Worm (Caenorhabditis elegans) whole organism, L1 larva: ENCODE measurements around the gene T14A8.2.

Experiments
- C04F5.9 ChIP-seq: sonication (generic microtip); optimal IDR thresholded peaks from 2 replicates; lab custom pipeline; 2016; ENCODE audit warnings: missing genetic modification characterization, missing compliant biosample characterization
- C34B4.2 ChIP-seq: sonication (generic microtip); optimal IDR thresholded peaks from 2 replicates; lab custom pipeline; 2017; ENCODE audit warnings: mild to moderate bottlenecking, missing genetic modification characterization, missing compliant biosample characterization
- Y116A8C.19 ChIP-seq: sonication (generic microtip); optimal IDR thresholded peaks from 2 replicates; lab custom pipeline; 2016; ENCODE audit warnings: missing compliant biosample characterization, missing genetic modification characterization, borderline replicate concordance
- ama-1 ChIP-seq: fragments of 150-350 bp; optimal IDR thresholded peaks from 2 replicates; lab custom pipeline; 2014
- blmp-1 ChIP-seq: fragments of 150-350 bp; optimal IDR thresholded peaks from 2 replicates; lab custom pipeline; 2014; ENCODE audit warnings: missing biosample characterization, missing genetic modification characterization
- ceh-88 ChIP-seq: fragments of 200-800 bp; sonication (Bioruptor generic); IDR thresholded peaks from 2 replicates; pipeline ENCODE4 v1.3.6; 2022; ENCODE audit warnings: missing genetic modification characterization, missing compliant biosample characterization
- ces-1 ChIP-seq: fragments of 150-350 bp; optimal IDR thresholded peaks from 2 replicates; lab custom pipeline; 2014; ENCODE audit warnings: missing biosample characterization, missing genetic modification reagents, missing genetic modification characterization
- dsc-1 ChIP-seq: sonication (generic microtip); optimal IDR thresholded peaks from 2 replicates; lab custom pipeline; 2016; ENCODE audit warnings: mild to moderate bottlenecking, missing genetic modification characterization, missing compliant biosample characterization
- efl-1 ChIP-seq, 4 experiments: fragments of 150-350 bp; optimal IDR thresholded peaks in 3 of 4; peaks in 1 of 4; 1 replicate in 1 of 4; 2 replicates in 3 of 4; lab custom pipeline; 2014; ENCODE audit warnings: missing biosample characterization in 2 of 4, missing genetic modification characterization in 2 of 4, missing genetic modification reagents in 2 of 4
- efl-3 ChIP-seq: fragments of 200-800 bp; sonication (Bioruptor generic); optimal IDR thresholded peaks from 2 replicates; lab custom pipeline; 2018; ENCODE audit warnings: mild to moderate bottlenecking, missing genetic modification characterization, missing compliant biosample characterization
- egl-13 ChIP-seq: sonication (generic microtip); optimal IDR thresholded peaks from 2 replicates; lab custom pipeline; 2016; ENCODE audit warnings: missing genotype, missing genetic modification reagents, missing genetic modification characterization, missing compliant biosample characterization
- egl-27 ChIP-seq, 2 experiments: fragments of 150-350 bp in 1 of 2; sonication (generic microtip); optimal IDR thresholded peaks; 3 replicates each; lab custom pipeline; 2017 to 2018; ENCODE audit warnings: missing biosample characterization in 2 of 2, missing genetic modification characterization in 2 of 2, missing genetic modification reagents in 2 of 2
- elt-3 ChIP-seq, 6 experiments: fragments of 150-350 bp in 1 of 6; sonication (generic microtip); optimal IDR thresholded peaks; 2 replicates each; lab custom pipeline; 2017 to 2018; ENCODE audit warnings: missing biosample characterization in 6 of 6, missing genetic modification characterization in 6 of 6, inconsistent platforms in 1 of 6
- ets-5 ChIP-seq: fragments of 200-800 bp; sonication (Bioruptor generic); IDR thresholded peaks from 2 replicates; pipeline ENCODE4 v1.3.6; 2022; ENCODE audit warnings: missing genetic modification characterization, missing compliant biosample characterization
- fkh-4 ChIP-seq: sonication (generic microtip); optimal IDR thresholded peaks from 2 replicates; lab custom pipeline; 2016; ENCODE audit warnings: missing compliant biosample characterization, missing genetic modification characterization, borderline replicate concordance
- fkh-8 ChIP-seq: sonication (generic microtip); optimal IDR thresholded peaks from 2 replicates; lab custom pipeline; 2016; ENCODE audit warnings: mild to moderate bottlenecking, missing genetic modification characterization, missing compliant biosample characterization
- grh-1 ChIP-seq: fragments of 200-800 bp; sonication (Bioruptor generic); IDR thresholded peaks from 2 replicates; pipeline ENCODE4 v1.3.6; 2022; ENCODE audit warnings: missing genetic modification reagents, missing genetic modification characterization, missing compliant biosample characterization
- hlh-4 ChIP-seq: sonication (generic microtip); optimal IDR thresholded peaks from 2 replicates; lab custom pipeline; 2016; ENCODE audit warnings: mild to moderate bottlenecking, missing genetic modification characterization, missing compliant biosample characterization
- hpl-2 ChIP-seq: fragments of 150-350 bp; optimal IDR thresholded peaks from 2 replicates; lab custom pipeline; 2014; ENCODE audit warnings: missing biosample characterization, missing genetic modification reagents, missing genetic modification characterization
- lin-13 ChIP-seq: fragments of 150-350 bp; optimal IDR thresholded peaks from 2 replicates; lab custom pipeline; 2014; ENCODE audit warnings: missing biosample characterization, missing genetic modification reagents, missing genetic modification characterization
- lin-14 ChIP-seq: fragments of 200-800 bp; sonication (Bioruptor generic); optimal IDR thresholded peaks from 2 replicates; lab custom pipeline; 2018; ENCODE audit warnings: mild to moderate bottlenecking, missing genetic modification characterization, moderate library complexity, missing compliant biosample characterization
- lin-15B ChIP-seq: fragments of 150-350 bp; sonication (generic microtip); optimal IDR thresholded peaks from 3 replicates; lab custom pipeline; 2014; ENCODE audit warnings: missing biosample characterization, missing genetic modification characterization
- lin-35 ChIP-seq, 2 experiments: fragments of 150-350 bp; optimal IDR thresholded peaks; 2 replicates each; lab custom pipeline; 2014; ENCODE audit warnings: missing biosample characterization in 2 of 2, missing genetic modification characterization in 2 of 2, missing genetic modification reagents in 2 of 2
- lin-39 ChIP-seq: fragments of 150-350 bp; optimal IDR thresholded peaks from 2 replicates; lab custom pipeline; 2014; ENCODE audit warnings: missing biosample characterization, missing genetic modification reagents, missing genetic modification characterization
- lir-3 ChIP-seq: sonication (generic microtip); optimal IDR thresholded peaks from 2 replicates; lab custom pipeline; 2016; ENCODE audit warnings: mild to moderate bottlenecking, missing genetic modification characterization, moderate library complexity, missing compliant biosample characterization; ENCODE audit not compliant: poor library complexity
- mab-9 ChIP-seq: fragments of 200-800 bp; sonication (Bioruptor generic); IDR thresholded peaks from 2 replicates; pipeline ENCODE4 v1.3.6; 2022; ENCODE audit warnings: missing genetic modification reagents, missing genetic modification characterization, missing compliant biosample characterization
- mep-1 ChIP-seq: fragments of 150-350 bp; optimal IDR thresholded peaks from 2 replicates; lab custom pipeline; 2014; ENCODE audit warnings: missing biosample characterization, missing genetic modification characterization
- nhr-12 ChIP-seq: sonication (generic microtip); optimal IDR thresholded peaks from 2 replicates; lab custom pipeline; 2017; ENCODE audit warnings: missing biosample characterization, missing genetic modification characterization
- nhr-19 ChIP-seq: fragments of 200-800 bp; sonication (Bioruptor generic); conservative IDR thresholded peaks from 2 replicates; pipeline ENCODE4 v1.3.6; 2022; ENCODE audit warnings: missing genetic modification characterization, missing compliant biosample characterization
- nhr-20 ChIP-seq: sonication (generic microtip); optimal IDR thresholded peaks from 2 replicates; lab custom pipeline; 2016; ENCODE audit warnings: mild to moderate bottlenecking, missing genetic modification characterization, missing compliant biosample characterization
- nhr-28 ChIP-seq: fragments of 150-350 bp; optimal IDR thresholded peaks from 2 replicates; lab custom pipeline; 2014; ENCODE audit warnings: missing biosample characterization, missing genetic modification characterization
- nhr-47 ChIP-seq: sonication (generic microtip); optimal IDR thresholded peaks from 2 replicates; lab custom pipeline; 2016; ENCODE audit warnings: mild to moderate bottlenecking, missing genetic modification characterization, moderate library complexity, missing compliant biosample characterization
- nhr-71 ChIP-seq: sonication (generic microtip); optimal IDR thresholded peaks from 2 replicates; lab custom pipeline; 2016; ENCODE audit warnings: mild to moderate bottlenecking, missing genetic modification characterization, moderate library complexity, missing compliant biosample characterization
- nhr-76 ChIP-seq: sonication (generic microtip); optimal IDR thresholded peaks from 2 replicates; lab custom pipeline; 2017; ENCODE audit warnings: missing biosample characterization, missing genetic modification characterization
- nhr-77 ChIP-seq: fragments of 150-350 bp; optimal IDR thresholded peaks from 2 replicates; lab custom pipeline; 2014; ENCODE audit warnings: missing biosample characterization, missing genetic modification characterization
- nhr-84 ChIP-seq: sonication (generic microtip); optimal IDR thresholded peaks from 2 replicates; lab custom pipeline; 2017; ENCODE audit warnings: missing biosample characterization, missing genetic modification characterization
- nhr-90 ChIP-seq: sonication (generic microtip); optimal IDR thresholded peaks from 2 replicates; lab custom pipeline; 2016; ENCODE audit warnings: mild to moderate bottlenecking, missing genetic modification characterization, missing compliant biosample characterization; ENCODE audit not compliant: poor library complexity
- pag-3 ChIP-seq: sonication (generic microtip); optimal IDR thresholded peaks from 2 replicates; lab custom pipeline; 2017; ENCODE audit warnings: missing genetic modification characterization, mild to moderate bottlenecking, missing compliant biosample characterization, antibody characterized with exemption, borderline replicate concordance; ENCODE audit not compliant: insufficient read depth
- pqm-1 ChIP-seq: sonication (generic microtip); optimal IDR thresholded peaks from 3 replicates; lab custom pipeline; 2017; ENCODE audit warnings: missing biosample characterization, missing genetic modification characterization
- rnt-1 ChIP-seq: sonication (generic microtip); optimal IDR thresholded peaks from 2 replicates; lab custom pipeline; 2016; ENCODE audit warnings: mild to moderate bottlenecking, missing genetic modification characterization, moderate library complexity, missing compliant biosample characterization
- sox-4 ChIP-seq: sonication (generic microtip); optimal IDR thresholded peaks from 2 replicates; lab custom pipeline; 2016; ENCODE audit warnings: missing genetic modification characterization, missing compliant biosample characterization
- sptf-1 ChIP-seq: fragments of 150-350 bp; optimal IDR thresholded peaks from 2 replicates; lab custom pipeline; 2014; ENCODE audit warnings: missing biosample characterization, missing genetic modification characterization
- swsn-7 ChIP-seq: sonication (generic microtip); optimal IDR thresholded peaks from 2 replicates; lab custom pipeline; 2016; ENCODE audit warnings: missing genetic modification characterization, missing compliant biosample characterization
- tlp-1 ChIP-seq: fragments of 150-350 bp; optimal IDR thresholded peaks from 2 replicates; lab custom pipeline; 2014; ENCODE audit warnings: missing biosample characterization, missing genetic modification characterization
- unc-130 ChIP-seq: fragments of 150-350 bp; optimal IDR thresholded peaks from 2 replicates; lab custom pipeline; 2017; ENCODE audit warnings: missing biosample characterization, missing genetic modification characterization, inconsistent platforms
- unc-30 ChIP-seq: sonication (generic microtip); optimal IDR thresholded peaks from 2 replicates; lab custom pipeline; 2017; ENCODE audit warnings: missing biosample characterization, missing genetic modification characterization
- vab-15 ChIP-seq: sonication (generic microtip); optimal IDR thresholded peaks from 2 replicates; lab custom pipeline; 2017; ENCODE audit warnings: missing genotype, mild to moderate bottlenecking, missing genetic modification characterization, missing compliant biosample characterization
- zag-1 ChIP-seq: fragments of 150-350 bp; optimal IDR thresholded peaks from 2 replicates; lab custom pipeline; 2014; ENCODE audit warnings: missing biosample characterization, missing genetic modification characterization
- zip-4 ChIP-seq: fragments of 200-800 bp; sonication (Bioruptor generic); optimal IDR thresholded peaks from 2 replicates; lab custom pipeline; 2018; ENCODE audit warnings: mild to moderate bottlenecking, missing genetic modification characterization, moderate library complexity, missing compliant biosample characterization
- ztf-11 ChIP-seq, 2 experiments: sonication (generic microtip); optimal IDR thresholded peaks; 2 replicates each; lab custom pipeline; 2016 to 2017; ENCODE audit warnings: missing genetic modification characterization in 2 of 2, missing biosample characterization in 1 of 2, missing compliant biosample characterization in 1 of 2
- ztf-4 ChIP-seq: fragments of 150-350 bp; optimal IDR thresholded peaks from 2 replicates; lab custom pipeline; 2014; ENCODE audit warnings: missing biosample characterization, missing genetic modification characterization

T14A8.2 gene

DNA sequence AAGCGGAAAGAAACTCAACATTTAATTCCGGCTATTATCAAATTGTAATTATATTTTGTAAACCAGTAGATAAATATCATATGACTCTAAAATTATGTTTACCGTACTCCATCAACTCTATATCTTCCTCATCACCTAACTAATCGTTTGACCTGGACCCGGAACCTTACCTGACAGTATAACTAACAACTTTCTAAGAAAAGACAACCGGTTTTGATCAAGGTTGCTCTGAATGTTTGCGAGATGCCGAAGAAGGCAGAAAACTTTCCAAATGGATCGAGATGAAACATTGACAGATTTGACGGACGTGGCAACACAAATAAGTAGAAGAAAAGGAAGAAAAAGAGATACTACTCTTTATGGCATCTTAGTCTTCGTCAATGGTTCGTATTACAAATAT lies 2.2 kb upstream of the T14A8.2 start (continued):
- TF ChIP-seq hpl-2 = no peak
- TF ChIP-seq ces-1 (GFP tag; lab: Kevin White, UChicago) = no peak
- TF ChIP-seq nhr-90 (tag; lab: Kevin White, UChicago) = peak; percentile 32

- TF ChIP-seq nhr-84 (tag; lab: Kevin White, UChicago) (no peak), fkh-4 (tag; lab: Kevin White, UChicago) (no peak), elt-3 (tag; optimal IDR thresholded peaks at IDR 0.05; lab: Kevin White, UChicago) (no peak), Y116A8C.19 (no peak), nhr-76 (tag; lab: Kevin White, UChicago) (no peak), nhr-20 (tag; lab: Kevin White, UChicago) (peak; percentile 50), pag-3 (tag; lab: Kevin White, UChicago) (no peak), lin-14 (GFP tag; lab: Kevin White, UChicago) (peak; percentile 95), rnt-1 (peak; percentile 84), unc-130 (tag; lab: Kevin White, UChicago) (no peak), lir-3 (tag; lab: Kevin White, UChicago) (peak; percentile 31), nhr-71 (peak; percentile 87), ets-5 (GFP tag; lab: Robert Waterston, UW) (no peak), lin-15B (tag; lab: Kevin White, UChicago) (no peak), ztf-11 (tag; optimal IDR thresholded peaks at IDR 0.05; lab: Kevin White, UChicago) (no peak), efl-3 (GFP tag; lab: Kevin White, UChicago) (no peak), unc-30 (tag; lab: Kevin White, UChicago) (no peak), vab-15 (no peak), C04F5.9 (tag; lab: Kevin White, UChicago) (no peak), lin-39 (tag; lab: Kevin White, UChicago) (peak; percentile 17), sptf-1 (tag; lab: Kevin White, UChicago) (no peak), zag-1 (tag; lab: Kevin White, UChicago) (peak; percentile 23), ama-1 (no peak), grh-1 (GFP tag; lab: Robert Waterston, UW) (no peak), zip-4 (GFP tag; lab: Kevin White, UChicago) (no peak), pqm-1 (no peak), sox-4 (tag; lab: Kevin White, UChicago) (no peak), lin-35 (GFP tag; optimal IDR thresholded peaks at IDR 0.05; lab: Kevin White, UChicago) (peak in 1 of 2 experiments; percentile 65), egl-27 (tag; optimal IDR thresholded peaks at IDR 0.05; lab: Kevin White, UChicago) (no peak), ceh-88 (GFP tag; lab: Robert Waterston, UW) (no peak), lin-13 (GFP tag; lab: Kevin White, UChicago) (no peak), nhr-19 (GFP tag; lab: Robert Waterston, UW) (peak; percentile 63), fkh-8 (tag; lab: Kevin White, UChicago) (peak; percentile 84), nhr-47 (tag; lab: Kevin White, UChicago) (peak; percentile 72), ztf-4 (no peak), tlp-1 (tag; lab: Kevin White, UChicago) (no peak), mep-1 (tag; lab: Kevin White, UChicago) (peak; percentile 84), blmp-1 (tag; lab: Kevin White, UChicago) (peak; percentile 77), nhr-28 (tag; lab: Kevin White, UChicago) (no peak), efl-1 (optimal IDR thresholded peaks at IDR 0.05; lab: Kevin White, UChicago) (peak; percentile 68 to 78), efl-1 (GFP tag; optimal IDR thresholded peaks at IDR 0.05 in 1 of 2; lab: Kevin White, UChicago) (peak; percentile 32 to 95), dsc-1 (tag; lab: Kevin White, UChicago) (peak; percentile 81), mab-9 (GFP tag; lab: Robert Waterston, UW) (no peak), egl-13 (peak; percentile 71), C34B4.2 (no peak), nhr-12 (tag; lab: Kevin White, UChicago) (no peak), swsn-7 (tag; lab: Kevin White, UChicago) (peak; percentile 73), nhr-77 (peak; percentile 30), hlh-4 (tag; lab: Kevin White, UChicago) (no peak)
These were observed 4.6 kb downstream of the T14A8.2 start, which contains the start of gene ric-3 for ce11 chrIV:7817852-7818251. TSS of gene ric-3 (plus strand) at chrIV:7818251.
